Fruit fly (Drosophila melanogaster): ENCODE results near the gene Rel.

Gene Rel

dm6 chr3R:9033619-9034401, 14.0 kb downstream of the Rel start (continued):
- peak; percentile 46 for TF ChIP-seq Atf-2 (GFP tag; optimal IDR thresholded peaks at IDR 0.05)
- 0 out of 2 replicates have a peak, but pooled peaks have one; percentile 20 for TF ChIP-seq CG31224 (GFP tag; IDR thresholded peaks at IDR 0.05)
- TF ChIP-seq stwl (tag; optimal IDR thresholded peaks at IDR 0.05), result no peak
- TF ChIP-seq sug (tag; optimal IDR thresholded peaks at IDR 0.05), result peak; percentile 89
- peak; percentile 76 for TF ChIP-seq sd (tag; optimal IDR thresholded peaks at IDR 0.05)
- TF ChIP-seq CG7928 (GFP tag; optimal IDR thresholded peaks at IDR 0.05), result peak; percentile 68
- TF ChIP-seq al (GFP tag; IDR thresholded peaks at IDR 0.05), result peak; percentile 19; the same call in 1 of the 2 replicates
- TF ChIP-seq CG15479 (GFP tag; optimal IDR thresholded peaks at IDR 0.05), result peak; percentile 81
- peak; percentile 81 for TF ChIP-seq ash1 (GFP tag; optimal IDR thresholded peaks at IDR 0.05)
- TF ChIP-seq tx (GFP tag; optimal IDR thresholded peaks at IDR 0.05), result no peak
- peak; percentile 54; the same call in 1 of the 3 replicates for TF ChIP-seq ci (GFP tag; IDR thresholded peaks at IDR 0.05)
- TF ChIP-seq nmo (GFP tag; optimal IDR thresholded peaks at IDR 0.05), result peak; percentile 88
- TF ChIP-seq tll (GFP tag; optimal IDR thresholded peaks at IDR 0.05), result no peak
- peak; percentile 10 for TF ChIP-seq CG31365 (tag; optimal IDR thresholded peaks at IDR 0.05)
- TF ChIP-seq dmrt99B (tag; optimal IDR thresholded peaks at IDR 0.05), result peak; percentile 89
- TF ChIP-seq Dref (GFP tag; IDR thresholded peaks at IDR 0.05), result no peak
- TF ChIP-seq CG10366 (GFP tag; IDR thresholded peaks at IDR 0.05), result peak; percentile 16; the same call in 1 of the 2 replicates
- TF ChIP-seq nom (GFP tag; optimal IDR thresholded peaks at IDR 0.05), result peak; percentile 85
- TF ChIP-seq org-1 (GFP tag; optimal IDR thresholded peaks at IDR 0.05), result peak; percentile 76
- peak; percentile 60 to 75 for TF ChIP-seq bsh (GFP tag; optimal IDR thresholded peaks at IDR 0.05)
- no peak for TF ChIP-seq Rx (GFP tag; IDR thresholded peaks at IDR 0.05)
- TF ChIP-seq ttk (GFP tag; IDR thresholded peaks at IDR 0.05), result 0 out of 2 replicates have a peak, but pooled peaks have one; percentile 14
- TF ChIP-seq CG16815 (GFP tag; optimal IDR thresholded peaks at IDR 0.05), result peak; percentile 41
- peak; percentile 78 for TF ChIP-seq trem (tag; optimal IDR thresholded peaks at IDR 0.05)
- TF ChIP-seq fd102C (GFP tag; optimal IDR thresholded peaks at IDR 0.05), result no peak
- peak; percentile 87 for TF ChIP-seq BtbVII (GFP tag; optimal IDR thresholded peaks at IDR 0.05)
- no peak for TF ChIP-seq da (GFP tag; optimal IDR thresholded peaks at IDR 0.05)
- peak; percentile 43; the same call in 1 of the 2 replicates for TF ChIP-seq HLH3B (GFP tag; IDR thresholded peaks at IDR 0.05)
- TF ChIP-seq peb (GFP tag; IDR thresholded peaks at IDR 0.05), result peak; percentile 42; the same call in 1 of the 2 replicates
- TF ChIP-seq CG12236 (GFP tag; optimal IDR thresholded peaks at IDR 0.05), result no peak
- peak; percentile 87 for TF ChIP-seq CG14710 (tag; optimal IDR thresholded peaks at IDR 0.05)
- peak; percentile 83 for TF ChIP-seq CG18619 (GFP tag; optimal IDR thresholded peaks at IDR 0.05)
- TF ChIP-seq Ada2b (GFP tag; IDR thresholded peaks at IDR 0.05), result 0 out of 2 replicates have a peak, but pooled peaks have one; percentile 38
- TF ChIP-seq CG30431 (GFP tag; optimal IDR thresholded peaks at IDR 0.05), result peak; percentile 7
- no peak for TF ChIP-seq CG9797 (GFP tag; optimal IDR thresholded peaks at IDR 0.05)
- TF ChIP-seq D (optimal IDR thresholded peaks at IDR 0.05), result no peak
- TF ChIP-seq D (GFP tag; optimal IDR thresholded peaks at IDR 0.05), result peak; percentile 76
- peak in 1 of 2 experiments; percentile 74 for TF ChIP-seq Hr78 (GFP tag; optimal IDR thresholded peaks at IDR 0.05)
- TF ChIP-seq btn (GFP tag; optimal IDR thresholded peaks at IDR 0.05), result no peak
- peak; percentile 93 for TF ChIP-seq nerfin-1 (tag; optimal IDR thresholded peaks at IDR 0.05)
- no peak for TF ChIP-seq Lpt (GFP tag; optimal IDR thresholded peaks at IDR 0.05)
- no peak for TF ChIP-seq pita (GFP tag; optimal IDR thresholded peaks at IDR 0.05)
- TF ChIP-seq CG11398 (GFP tag; optimal IDR thresholded peaks at IDR 0.05), result no peak
- peak; percentile 79 for TF ChIP-seq tap (tag; optimal IDR thresholded peaks at IDR 0.05)
- peak; percentile 60 for TF ChIP-seq onecut (GFP tag; IDR thresholded peaks at IDR 0.05)
- peak; percentile 88 for TF ChIP-seq CG30403 (GFP tag; optimal IDR thresholded peaks at IDR 0.05)
- TF ChIP-seq usp (GFP tag; optimal IDR thresholded peaks at IDR 0.05), result no peak
- TF ChIP-seq CG10267 (tag; optimal IDR thresholded peaks at IDR 0.05), result peak; percentile 86
